Fruit fly (Drosophila melanogaster): Measurements from ENCODE around the gene Kif19A.

Gene Kif19A

dm6 chr3R:14116088-14116487, 2.2 kb downstream of the Kif19A start:
- TF ChIP-seq N (GFP tag; optimal IDR thresholded peaks at IDR 0.05) (no peak), br (GFP tag; optimal IDR thresholded peaks at IDR 0.05) (no peak), Hr83 (GFP tag; optimal IDR thresholded peaks at IDR 0.05; ENCODE audit: poor library complexity, severe bottlenecking) (no peak), fru (GFP tag; optimal IDR thresholded peaks at IDR 0.05) (no peak)

DNA sequence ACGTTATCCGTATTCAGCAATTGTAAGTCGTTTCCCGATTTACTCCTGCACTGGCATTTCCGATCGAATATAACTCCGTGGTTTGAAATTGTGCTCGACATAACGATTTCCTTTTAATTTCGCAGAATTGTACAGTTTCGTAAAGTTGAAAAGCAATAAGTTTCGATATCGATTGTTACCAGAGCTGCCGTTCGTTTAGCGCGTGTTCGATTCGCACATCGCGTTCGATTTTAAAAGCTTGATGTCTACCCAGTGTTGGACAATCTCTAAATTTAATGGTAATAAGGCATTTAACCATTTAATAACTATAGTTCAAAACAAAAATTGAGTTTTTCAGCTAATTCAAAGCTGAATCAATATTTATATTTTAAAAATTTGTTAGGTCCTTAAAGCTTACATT, 6.2 kb downstream of the Kif19A start, which contains the start of gene CG14357:
Gene CG14357, minus strand, starts transcription at position 101 of the 400 bp plus-strand sequence.
- no peak for TF ChIP-seq rgr (GFP tag; optimal IDR thresholded peaks at IDR 0.05)
- no peak for TF ChIP-seq tai (GFP tag; optimal IDR thresholded peaks at IDR 0.05)
- TF ChIP-seq Rel (GFP tag; optimal IDR thresholded peaks at IDR 0.05) = no peak
- TF ChIP-seq Rel (tag; optimal IDR thresholded peaks at IDR 0.05) = no peak
- TF ChIP-seq CG9705 (GFP tag; optimal IDR thresholded peaks at IDR 0.05) = no peak
- no peak for TF ChIP-seq Hr78 (GFP tag; optimal IDR thresholded peaks at IDR 0.05)
- no peak for TF ChIP-seq Myc (optimal IDR thresholded peaks at IDR 0.05)
- TF ChIP-seq Dfd (GFP tag; optimal IDR thresholded peaks at IDR 0.05) = no peak
- TF ChIP-seq Hnf4 (GFP tag; optimal IDR thresholded peaks at IDR 0.05) = no peak
- no peak for TF ChIP-seq brk (GFP tag; optimal IDR thresholded peaks at IDR 0.05)
- TF ChIP-seq jim (GFP tag; optimal IDR thresholded peaks at IDR 0.05) = no peak
- TF ChIP-seq usp (GFP tag; optimal IDR thresholded peaks at IDR 0.05) = no peak
- no peak for TF ChIP-seq woc (GFP tag; optimal IDR thresholded peaks at IDR 0.05)
- TF ChIP-seq h (GFP tag; optimal IDR thresholded peaks at IDR 0.05) = no peak
- TF ChIP-seq sage (GFP tag; optimal IDR thresholded peaks at IDR 0.05) = no peak
- no peak for TF ChIP-seq Mio (GFP tag; optimal IDR thresholded peaks at IDR 0.05)
- no peak for TF ChIP-seq HLH106 (tag; optimal IDR thresholded peaks at IDR 0.05)

- no peak for TF ChIP-seq foxo (GFP tag; optimal IDR thresholded peaks at IDR 0.05)
Measured at dm6 chr3R:14109145-14109544, 9.1 kb downstream of the Kif19A start, which contains the start of gene Or88a. Gene Or88a, plus strand, starts transcription at chr3R:14109445.

DNA sequence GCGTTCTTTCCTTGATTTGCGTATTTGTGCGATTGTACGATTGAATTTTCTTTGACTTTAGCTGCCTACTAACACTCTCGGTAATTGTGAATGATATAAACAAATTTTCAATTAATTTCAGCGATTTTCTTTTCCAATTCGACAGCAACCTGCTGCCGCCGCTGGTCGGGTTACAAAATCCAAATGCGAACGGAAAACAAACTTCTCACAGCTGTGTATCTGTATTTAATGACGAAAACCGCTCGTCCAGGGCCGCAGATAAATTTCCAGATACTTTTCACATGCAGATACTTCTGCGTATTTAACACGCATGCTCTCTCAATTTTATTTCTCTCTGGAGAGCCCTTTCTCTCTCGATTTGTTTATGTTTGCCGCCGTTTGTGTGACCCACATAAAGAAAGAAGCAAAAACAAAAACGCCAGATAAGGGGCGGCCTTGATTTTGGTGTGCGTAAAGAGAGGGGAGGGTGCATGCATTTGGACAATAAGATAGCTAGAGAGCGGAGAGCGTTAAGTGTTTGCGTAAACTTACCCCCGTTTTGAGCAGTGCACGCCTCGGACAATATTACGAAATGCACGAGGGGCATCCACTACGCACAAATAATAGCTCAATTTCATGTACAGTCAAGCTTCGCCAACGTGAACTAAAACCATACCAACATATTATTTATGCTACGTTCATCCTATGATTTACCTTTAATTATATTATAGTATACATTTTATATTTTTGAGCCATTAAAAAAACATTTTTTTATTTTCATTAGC, 9.9 kb downstream of the Kif19A start, which contains the start of gene CG12402:
Gene CG12402, minus strand, starts transcription at position 164 of the 764 bp plus-strand sequence.
- TF ChIP-seq HLH106 (tag; optimal IDR thresholded peaks at IDR 0.05) (no peak), fru (GFP tag; optimal IDR thresholded peaks at IDR 0.05) (peak; percentile 19), Dif (GFP tag; optimal IDR thresholded peaks at IDR 0.05; ENCODE audit: partially characterized antibody) (peak; percentile 34), Vsx2 (GFP tag; optimal IDR thresholded peaks at IDR 0.05; ENCODE audit: partially characterized antibody) (no peak), pan (optimal IDR thresholded peaks at IDR 0.05) (no peak), sv (GFP tag; optimal IDR thresholded peaks at IDR 0.05) (peak; percentile 41), foxo (GFP tag; optimal IDR thresholded peaks at IDR 0.05) (peak in 1 of 2 experiments; percentile 13)

- TF ChIP-seq Dif (GFP tag; optimal IDR thresholded peaks at IDR 0.05; ENCODE audit: partially characterized antibody) (no peak), tai (GFP tag; optimal IDR thresholded peaks at IDR 0.05) (no peak), dmrt93B (GFP tag; optimal IDR thresholded peaks at IDR 0.05) (no peak)
Measured at dm6 chr3R:14107597-14107996, 10.7 kb downstream of the Kif19A start.

DNA sequence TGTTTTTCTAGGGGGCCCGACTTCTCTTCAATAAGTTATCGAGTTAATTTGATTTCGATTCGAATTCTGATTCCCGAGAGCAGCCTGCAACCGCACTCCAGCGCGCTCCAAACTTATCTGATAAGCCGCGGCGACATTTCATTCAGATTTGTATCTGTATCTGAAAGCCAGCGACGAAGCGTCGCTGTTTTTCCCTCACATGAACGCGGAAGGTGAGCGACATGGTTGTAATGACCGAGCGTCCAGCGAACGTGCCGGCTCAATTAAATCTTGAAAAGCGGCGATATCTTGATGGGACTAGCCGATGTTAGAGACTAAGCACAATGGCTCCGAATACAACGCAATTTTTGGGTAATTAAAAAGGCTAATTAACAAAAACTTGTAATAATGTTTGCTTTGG, 15.2 kb downstream of the Kif19A start, which contains the start of gene PK1-R:
Gene PK1-R, minus strand, starts transcription at position 101 of the 400 bp plus-strand sequence.
- TF ChIP-seq lola (GFP tag; optimal IDR thresholded peaks at IDR 0.05) (no peak), psq (GFP tag; optimal IDR thresholded peaks at IDR 0.05) (no peak), Hr78 (GFP tag; optimal IDR thresholded peaks at IDR 0.05) (no peak), Hnf4 (GFP tag; optimal IDR thresholded peaks at IDR 0.05) (no peak)

dm6 chr3R:14100962-14101361, 17.3 kb downstream of the Kif19A start:
- TF ChIP-seq rgr (GFP tag; optimal IDR thresholded peaks at IDR 0.05) (no peak), Myc (optimal IDR thresholded peaks at IDR 0.05) (no peak), Hr83 (GFP tag; optimal IDR thresholded peaks at IDR 0.05; ENCODE audit: poor library complexity, severe bottlenecking) (no peak), Hnf4 (GFP tag; optimal IDR thresholded peaks at IDR 0.05) (no peak), br (GFP tag; optimal IDR thresholded peaks at IDR 0.05) (no peak), fru (GFP tag; optimal IDR thresholded peaks at IDR 0.05) (no peak), Vsx2 (GFP tag; optimal IDR thresholded peaks at IDR 0.05; ENCODE audit: partially characterized antibody) (no peak), dmrt93B (GFP tag; optimal IDR thresholded peaks at IDR 0.05) (no peak), CG9705 (GFP tag; optimal IDR thresholded peaks at IDR 0.05) (no peak), dsf (GFP tag; optimal IDR thresholded peaks at IDR 0.05; ENCODE audit: borderline replicate concordance) (no peak), woc (GFP tag; optimal IDR thresholded peaks at IDR 0.05) (no peak), pan (optimal IDR thresholded peaks at IDR 0.05) (no peak), sage (GFP tag; optimal IDR thresholded peaks at IDR 0.05) (no peak), CG32264 (GFP tag; optimal IDR thresholded peaks at IDR 0.05) (no peak)

All from whole organism, wandering third instar larva.